Fruit fly (Drosophila melanogaster): ENCODE results near the gene CG3288.

dm6 chr3L:20848572-20848971 is 12.6 kb downstream of the CG3288 start:
- no peak for TF ChIP-seq CG13204 (GFP tag; optimal IDR thresholded peaks at IDR 0.05)
- no peak for TF ChIP-seq CG10348 (GFP tag; IDR thresholded peaks at IDR 0.05)
- no peak for TF ChIP-seq CG8159 (tag; optimal IDR thresholded peaks at IDR 0.05)
- no peak for TF ChIP-seq CG4496 (GFP tag; IDR thresholded peaks at IDR 0.05)
- no peak for TF ChIP-seq CG14655 (GFP tag; optimal IDR thresholded peaks at IDR 0.05)
- no peak for TF ChIP-seq CG12605 (GFP tag; IDR thresholded peaks at IDR 0.05)
- TF ChIP-seq CG8301 (tag; optimal IDR thresholded peaks at IDR 0.05), result no peak
- TF ChIP-seq EcR (GFP tag; optimal IDR thresholded peaks at IDR 0.05), result no peak
- TF ChIP-seq CG17806 (tag; optimal IDR thresholded peaks at IDR 0.05), result no peak
- no peak for TF ChIP-seq Snoo (tag; optimal IDR thresholded peaks at IDR 0.05)
- no peak for TF ChIP-seq fd96Ca (GFP tag; IDR thresholded peaks at IDR 0.05)
- TF ChIP-seq CG9948 (tag; optimal IDR thresholded peaks at IDR 0.05), result no peak
